Fruit fly (Drosophila melanogaster): ENCODE data around the gene CG9981.

DNA sequence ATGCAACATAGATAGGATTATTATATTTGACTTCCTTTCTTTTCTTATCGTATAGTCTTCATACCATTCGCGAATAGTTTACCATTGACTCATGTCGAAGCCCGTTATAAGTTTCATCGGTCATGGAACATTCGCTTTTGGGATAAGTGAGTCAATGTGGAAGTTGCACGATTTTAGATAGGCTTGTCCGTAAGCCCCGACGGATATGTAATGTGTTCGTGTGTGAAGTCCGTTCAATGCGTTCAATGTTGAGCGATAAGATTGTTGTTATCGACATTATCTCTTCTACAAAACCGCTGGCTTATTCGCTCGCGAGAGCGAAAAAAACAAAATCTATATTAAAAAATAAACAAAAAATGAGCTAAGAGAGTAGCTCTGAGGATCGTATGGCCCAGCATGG is at the start of gene CG9981:
- no peak for TF ChIP-seq luna (GFP tag; optimal IDR thresholded peaks at IDR 0.05)
- TF ChIP-seq Eip74EF (GFP tag; optimal IDR thresholded peaks at IDR 0.05), result no peak
- TF ChIP-seq Atf3 (GFP tag; optimal IDR thresholded peaks at IDR 0.05), result no peak
- no peak for TF ChIP-seq Mad (GFP tag; optimal IDR thresholded peaks at IDR 0.05)
- no peak for TF ChIP-seq sens (GFP tag)
- no peak for TF ChIP-seq Lhr (GFP tag; optimal IDR thresholded peaks at IDR 0.05)
- no peak for TF ChIP-seq gro (GFP tag; optimal IDR thresholded peaks at IDR 0.05)
- no peak for TF ChIP-seq zfh2 (GFP tag; optimal IDR thresholded peaks at IDR 0.05)
- no peak for TF ChIP-seq CG3407 (GFP tag; optimal IDR thresholded peaks at IDR 0.05)
- TF ChIP-seq E2f1 (GFP tag; IDR thresholded peaks at IDR 0.05), result no peak
- no peak for TF ChIP-seq Ets97D (GFP tag; optimal IDR thresholded peaks at IDR 0.05)
